Worm (Caenorhabditis elegans) whole organism, L1 larva: ENCODE measurements around the gene gpa-3.
A peak's percentile ranks its signal among the peaks of the same experiment; 100 is the strongest.

Experiments
- C04F5.9 ChIP-seq: sonication (generic microtip); optimal IDR thresholded peaks from 2 replicates; lab custom pipeline; 2016; ENCODE audit warnings: missing genetic modification characterization, missing compliant biosample characterization
- C34B4.2 ChIP-seq: sonication (generic microtip); optimal IDR thresholded peaks from 2 replicates; lab custom pipeline; 2017; ENCODE audit warnings: mild to moderate bottlenecking, missing genetic modification characterization, missing compliant biosample characterization
- F16B12.6 ChIP-seq: fragments of 150-350 bp; optimal IDR thresholded peaks from 2 replicates; lab custom pipeline; 2014; ENCODE audit warnings: missing biosample characterization, missing genetic modification characterization
- aha-1 ChIP-seq: fragments of 150-350 bp; optimal IDR thresholded peaks from 2 replicates; lab custom pipeline; 2014; ENCODE audit warnings: missing biosample characterization, missing genetic modification characterization
- aly-2 ChIP-seq: fragments of 150-350 bp; optimal IDR thresholded peaks from 2 replicates; lab custom pipeline; 2014; ENCODE audit warnings: missing biosample characterization, missing genetic modification characterization
- blmp-1 ChIP-seq: fragments of 150-350 bp; optimal IDR thresholded peaks from 2 replicates; lab custom pipeline; 2014; ENCODE audit warnings: missing biosample characterization, missing genetic modification characterization
- ceh-63 ChIP-seq: fragments of 200-800 bp; sonication (Bioruptor generic); optimal IDR thresholded peaks from 2 replicates; lab custom pipeline; 2018; ENCODE audit warnings: mild to moderate bottlenecking, missing genetic modification characterization, missing compliant biosample characterization
- dpl-1 ChIP-seq, 3 experiments: fragments of 150-350 bp in 2 of 3; sonication (generic microtip) in 1 of 3; optimal IDR thresholded peaks; 2 replicates each; lab custom pipeline; 2014 to 2017; ENCODE audit warnings: missing biosample characterization in 3 of 3, missing genetic modification characterization in 3 of 3, missing genetic modification reagents in 3 of 3
- dsc-1 ChIP-seq: sonication (generic microtip); optimal IDR thresholded peaks from 2 replicates; lab custom pipeline; 2016; ENCODE audit warnings: mild to moderate bottlenecking, missing genetic modification characterization, missing compliant biosample characterization
- efl-1 ChIP-seq, 4 experiments: fragments of 150-350 bp; optimal IDR thresholded peaks in 3 of 4; peaks in 1 of 4; 1 replicate in 1 of 4; 2 replicates in 3 of 4; lab custom pipeline; 2014; ENCODE audit warnings: missing biosample characterization in 2 of 4, missing genetic modification characterization in 2 of 4, missing genetic modification reagents in 2 of 4
- efl-3 ChIP-seq: fragments of 200-800 bp; sonication (Bioruptor generic); optimal IDR thresholded peaks from 2 replicates; lab custom pipeline; 2018; ENCODE audit warnings: mild to moderate bottlenecking, missing genetic modification characterization, missing compliant biosample characterization
- fkh-8 ChIP-seq: sonication (generic microtip); optimal IDR thresholded peaks from 2 replicates; lab custom pipeline; 2016; ENCODE audit warnings: mild to moderate bottlenecking, missing genetic modification characterization, missing compliant biosample characterization
- fos-1 ChIP-seq: fragments of 150-350 bp; optimal IDR thresholded peaks from 2 replicates; lab custom pipeline; 2014; ENCODE audit warnings: missing biosample characterization, missing genetic modification characterization
- hlh-17 ChIP-seq: fragments of 200-800 bp; sonication (Bioruptor generic); optimal IDR thresholded peaks from 2 replicates; lab custom pipeline; 2018; ENCODE audit warnings: missing genetic modification characterization, mild to moderate bottlenecking, missing compliant biosample characterization, moderate library complexity, borderline replicate concordance
- hpl-2 ChIP-seq: fragments of 150-350 bp; optimal IDR thresholded peaks from 2 replicates; lab custom pipeline; 2014; ENCODE audit warnings: missing biosample characterization, missing genetic modification reagents, missing genetic modification characterization
- jun-1 ChIP-seq: fragments of 150-350 bp; optimal IDR thresholded peaks from 2 replicates; lab custom pipeline; 2014; ENCODE audit warnings: missing biosample characterization, missing genetic modification reagents, missing genetic modification characterization
- lin-14 ChIP-seq: fragments of 200-800 bp; sonication (Bioruptor generic); optimal IDR thresholded peaks from 2 replicates; lab custom pipeline; 2018; ENCODE audit warnings: mild to moderate bottlenecking, missing genetic modification characterization, moderate library complexity, missing compliant biosample characterization
- lin-15B ChIP-seq: fragments of 150-350 bp; sonication (generic microtip); optimal IDR thresholded peaks from 3 replicates; lab custom pipeline; 2014; ENCODE audit warnings: missing biosample characterization, missing genetic modification characterization
- lin-39 ChIP-seq: fragments of 150-350 bp; optimal IDR thresholded peaks from 2 replicates; lab custom pipeline; 2014; ENCODE audit warnings: missing biosample characterization, missing genetic modification reagents, missing genetic modification characterization
- lsy-2 ChIP-seq, 2 experiments: fragments of 150-350 bp; optimal IDR thresholded peaks; 2 replicates each; lab custom pipeline; 2014; ENCODE audit warnings: missing biosample characterization in 2 of 2, missing genetic modification characterization in 2 of 2
- mab-9 ChIP-seq: fragments of 200-800 bp; sonication (Bioruptor generic); IDR thresholded peaks from 2 replicates; pipeline ENCODE4 v1.3.6; 2022; ENCODE audit warnings: missing genetic modification reagents, missing genetic modification characterization, missing compliant biosample characterization
- mdl-1 ChIP-seq, 2 experiments: fragments of 150-350 bp; optimal IDR thresholded peaks; 2 replicates each; lab custom pipeline; 2014 to 2017; ENCODE audit warnings: missing biosample characterization in 2 of 2, missing genetic modification characterization in 2 of 2, inconsistent platforms in 1 of 2
- mep-1 ChIP-seq: fragments of 150-350 bp; optimal IDR thresholded peaks from 2 replicates; lab custom pipeline; 2014; ENCODE audit warnings: missing biosample characterization, missing genetic modification characterization
- nhr-28 ChIP-seq: fragments of 150-350 bp; optimal IDR thresholded peaks from 2 replicates; lab custom pipeline; 2014; ENCODE audit warnings: missing biosample characterization, missing genetic modification characterization
- nhr-47 ChIP-seq: sonication (generic microtip); optimal IDR thresholded peaks from 2 replicates; lab custom pipeline; 2016; ENCODE audit warnings: mild to moderate bottlenecking, missing genetic modification characterization, moderate library complexity, missing compliant biosample characterization
- nhr-76 ChIP-seq: sonication (generic microtip); optimal IDR thresholded peaks from 2 replicates; lab custom pipeline; 2017; ENCODE audit warnings: missing biosample characterization, missing genetic modification characterization
- nhr-84 ChIP-seq: sonication (generic microtip); optimal IDR thresholded peaks from 2 replicates; lab custom pipeline; 2017; ENCODE audit warnings: missing biosample characterization, missing genetic modification characterization
- nhr-85 ChIP-seq: sonication (generic microtip); peaks from one replicate; lab custom pipeline; 2016; ENCODE audit warnings: missing genetic modification characterization, inconsistent platforms, missing compliant biosample characterization
- snpc-4 ChIP-seq: fragments of 150-350 bp; optimal IDR thresholded peaks from 2 replicates; lab custom pipeline; 2014; ENCODE audit warnings: missing biosample characterization, missing genetic modification characterization
- sox-4 ChIP-seq: sonication (generic microtip); optimal IDR thresholded peaks from 2 replicates; lab custom pipeline; 2016; ENCODE audit warnings: missing genetic modification characterization, missing compliant biosample characterization
- sptf-1 ChIP-seq: fragments of 150-350 bp; optimal IDR thresholded peaks from 2 replicates; lab custom pipeline; 2014; ENCODE audit warnings: missing biosample characterization, missing genetic modification characterization
- sup-37 ChIP-seq: fragments of 200-800 bp; sonication (Bioruptor generic); optimal IDR thresholded peaks from 2 replicates; lab custom pipeline; 2018; ENCODE audit warnings: mild to moderate bottlenecking, missing genetic modification characterization, missing compliant biosample characterization
- swsn-7 ChIP-seq: sonication (generic microtip); optimal IDR thresholded peaks from 2 replicates; lab custom pipeline; 2016; ENCODE audit warnings: missing genetic modification characterization, missing compliant biosample characterization
- tlp-1 ChIP-seq: fragments of 150-350 bp; optimal IDR thresholded peaks from 2 replicates; lab custom pipeline; 2014; ENCODE audit warnings: missing biosample characterization, missing genetic modification characterization
- unc-130 ChIP-seq: fragments of 150-350 bp; optimal IDR thresholded peaks from 2 replicates; lab custom pipeline; 2017; ENCODE audit warnings: missing biosample characterization, missing genetic modification characterization, inconsistent platforms
- unc-86 ChIP-seq: sonication (generic microtip); optimal IDR thresholded peaks from 2 replicates; lab custom pipeline; 2016; ENCODE audit warnings: missing genetic modification characterization, missing compliant biosample characterization
- vab-15 ChIP-seq: sonication (generic microtip); optimal IDR thresholded peaks from 2 replicates; lab custom pipeline; 2017; ENCODE audit warnings: missing genotype, mild to moderate bottlenecking, missing genetic modification characterization, missing compliant biosample characterization
- ztf-4 ChIP-seq: fragments of 150-350 bp; optimal IDR thresholded peaks from 2 replicates; lab custom pipeline; 2014; ENCODE audit warnings: missing biosample characterization, missing genetic modification characterization

Gene gpa-3

ce11 chrV:9406890-9407289 is 47.3 kb upstream of the gpa-3 start (continued):
- TF ChIP-seq swsn-7 (tag; lab: Kevin White, UChicago) (peak; percentile 12), vab-15 (tag; lab: Kevin White, UChicago) (no peak), dpl-1 (GFP tag; optimal IDR thresholded peaks at IDR 0.05; lab: Kevin White, UChicago) (peak in 2 of 3 experiments; percentile 5 to 14), nhr-76 (no peak), ztf-4 (tag; lab: Kevin White, UChicago) (no peak), nhr-47 (tag; lab: Kevin White, UChicago) (peak; percentile 13), fos-1 (no peak), unc-130 (tag; lab: Kevin White, UChicago) (no peak), mdl-1 (tag; optimal IDR thresholded peaks at IDR 0.05; lab: Kevin White, UChicago) (no peak), lin-15B (no peak), sptf-1 (tag; lab: Kevin White, UChicago) (no peak), sup-37 (no peak), hlh-17 (GFP tag; lab: Kevin White, UChicago) (no peak), aly-2 (tag; lab: Kevin White, UChicago) (no peak), nhr-28 (tag; lab: Kevin White, UChicago) (no peak), hpl-2 (GFP tag; lab: Kevin White, UChicago) (no peak), dsc-1 (tag; lab: Kevin White, UChicago) (no peak), ceh-63 (GFP tag; lab: Kevin White, UChicago) (no peak), nhr-84 (tag; lab: Kevin White, UChicago) (no peak), mep-1 (no peak), C04F5.9 (tag; lab: Kevin White, UChicago) (no peak), C34B4.2 (tag; lab: Kevin White, UChicago) (no peak), snpc-4 (no peak), aha-1 (tag; lab: Kevin White, UChicago) (no peak), lin-39 (tag; lab: Kevin White, UChicago) (no peak), unc-86 (tag; lab: Kevin White, UChicago) (no peak), tlp-1 (no peak), efl-3 (no peak), F16B12.6 (tag; lab: Kevin White, UChicago) (no peak), jun-1 (tag; lab: Kevin White, UChicago) (no peak), mab-9 (GFP tag; lab: Robert Waterston, UW) (no peak), sox-4 (tag; lab: Kevin White, UChicago) (no peak)

DNA sequence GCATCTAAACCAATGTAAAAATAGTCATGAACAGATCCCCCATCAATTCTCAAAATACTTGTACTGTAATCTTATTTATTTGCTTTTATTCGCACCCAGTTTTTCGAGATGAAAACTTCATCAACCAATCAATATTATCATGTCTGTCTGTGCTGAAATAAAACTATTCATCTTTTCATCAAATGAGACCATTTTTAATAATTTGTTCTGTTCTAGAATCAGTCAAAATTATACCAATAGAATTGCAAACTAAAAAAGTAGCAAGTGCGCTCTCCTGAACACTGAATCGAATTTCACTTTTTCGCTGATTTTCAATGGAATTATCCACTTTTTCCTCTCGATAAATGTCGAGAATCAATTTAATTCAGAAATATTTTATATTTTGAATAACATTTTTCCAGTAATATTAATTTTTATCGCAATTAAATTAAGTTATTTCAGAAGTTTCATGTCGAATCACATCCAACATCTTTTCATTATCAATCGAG is 40.4 kb upstream of the gpa-3 start, which contains the start of gene trpp-4:
Gene trpp-4 (plus strand): TSS at position 442 of the 488 bp plus-strand sequence.
- TF ChIP-seq dpl-1 (GFP tag; optimal IDR thresholded peaks at IDR 0.05; lab: Kevin White, UChicago) (peak in 1 of 3 experiments; percentile 1), lsy-2 (tag; optimal IDR thresholded peaks at IDR 0.05; lab: Kevin White, UChicago) (peak in 1 of 2 experiments; percentile 3), efl-1 (optimal IDR thresholded peaks at IDR 0.05; lab: Kevin White, UChicago) (no peak), efl-1 (GFP tag; optimal IDR thresholded peaks at IDR 0.05 in 1 of 2; lab: Kevin White, UChicago) (no peak), blmp-1 (tag; lab: Kevin White, UChicago) (peak; percentile 91)

DNA sequence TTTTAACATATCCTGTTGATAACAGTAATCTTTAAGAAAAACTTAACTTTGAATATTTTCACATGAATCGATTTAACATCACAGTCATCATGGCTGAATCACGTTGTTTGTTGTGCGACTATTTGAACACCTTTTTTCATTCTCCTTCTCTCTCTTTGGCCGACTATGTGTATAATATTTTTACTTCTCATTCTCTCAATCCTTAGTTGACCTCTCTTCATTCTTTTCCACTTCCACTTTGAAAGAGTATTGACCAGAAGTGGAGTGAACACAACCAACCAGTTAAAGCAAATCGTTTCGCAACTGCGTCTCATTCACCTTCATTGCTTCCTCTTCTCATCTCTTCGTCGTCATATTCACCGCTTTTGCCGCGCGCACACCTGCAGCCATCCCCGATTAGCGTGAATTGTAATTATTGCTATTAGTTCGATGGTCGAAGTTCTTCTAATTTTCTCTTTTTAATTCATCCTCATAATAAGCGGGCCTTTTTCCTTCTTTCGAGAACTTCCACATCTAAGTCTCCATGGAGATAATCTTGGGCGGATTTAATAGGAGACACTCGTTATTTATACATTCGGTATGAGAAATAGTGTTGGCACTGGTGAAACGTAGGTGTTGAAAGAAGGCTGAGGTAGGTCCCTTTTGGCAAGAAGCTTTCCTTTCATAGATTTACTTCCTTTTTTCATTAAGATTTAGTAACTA is 35.5 kb upstream of the gpa-3 start:
- TF ChIP-seq nhr-85 (tag; lab: Kevin White, UChicago): peak; percentile 58
- TF ChIP-seq C34B4.2 (tag; lab: Kevin White, UChicago): no peak
- TF ChIP-seq fkh-8: peak; percentile 28
- peak; percentile 43 for TF ChIP-seq lin-14 (GFP tag; lab: Kevin White, UChicago)
- peak; percentile 55 for TF ChIP-seq dsc-1 (tag; lab: Kevin White, UChicago)
- TF ChIP-seq blmp-1 (tag; lab: Kevin White, UChicago): peak; percentile 62
